Worm (Caenorhabditis elegans) whole organism, L4 larva: ENCODE results near the gene dyla-1.

Experiments
- D1046.2 ChIP-seq: fragments of 200-800 bp; sonication (Bioruptor generic); IDR thresholded peaks from 2 replicates; pipeline ENCODE4 v1.3.6; 2022; ENCODE audit warnings: missing genetic modification characterization, missing compliant biosample characterization
- R02D3.7 ChIP-seq: fragments of 150-350 bp; sonication (generic microtip); optimal IDR thresholded peaks from 3 replicates; lab custom pipeline; 2014; ENCODE audit warnings: missing biosample characterization, missing genetic modification characterization
- T20F7.1 ChIP-seq: fragments of 200-800 bp; sonication (Bioruptor generic); optimal IDR thresholded peaks from 2 replicates; lab custom pipeline; 2018; ENCODE audit warnings: mild to moderate bottlenecking, missing genetic modification characterization, missing compliant biosample characterization
- Y48G9A.11 ChIP-seq: fragments of 200-800 bp; sonication (Bioruptor generic); IDR thresholded peaks from 2 replicates; pipeline ENCODE4 v1.3.6; 2022; ENCODE audit warnings: missing genetic modification reagents, missing genetic modification characterization, missing compliant biosample characterization
- Y5F2A.4 ChIP-seq: fragments of 200-800 bp; sonication (Bioruptor generic); optimal IDR thresholded peaks from 2 replicates; lab custom pipeline; 2018; ENCODE audit warnings: mild to moderate bottlenecking, missing genetic modification characterization, missing compliant biosample characterization
- Y75B8A.6 ChIP-seq: fragments of 200-800 bp; sonication (Bioruptor generic); IDR thresholded peaks from 2 replicates; pipeline ENCODE4 v1.3.6; 2022; ENCODE audit warnings: missing genetic modification reagents, missing genetic modification characterization, missing compliant biosample characterization
- ZK546.5 ChIP-seq, 2 experiments: sonication (generic microtip); optimal IDR thresholded peaks; 2 replicates each; lab custom pipeline; 2017; ENCODE audit warnings: missing biosample characterization in 2 of 2, missing genetic modification characterization in 2 of 2
- aha-1 ChIP-seq: fragments of 150-350 bp; peaks from one replicate; lab custom pipeline; 2014; ENCODE audit warnings: missing biosample characterization, missing genetic modification characterization
- arid-1 ChIP-seq: fragments of 200-800 bp; sonication (Bioruptor generic); conservative IDR thresholded peaks from 2 replicates; pipeline ENCODE4 v1.3.6; 2022; ENCODE audit warnings: missing genetic modification reagents, missing genetic modification characterization, missing compliant biosample characterization
- ceh-44 ChIP-seq: fragments of 200-800 bp; sonication (Bioruptor generic); IDR thresholded peaks from 2 replicates; pipeline ENCODE4 v1.3.6; 2022; ENCODE audit warnings: missing genetic modification reagents, missing genetic modification characterization, missing compliant biosample characterization
- daf-12 ChIP-seq: fragments of 150-350 bp; optimal IDR thresholded peaks from 2 replicates; lab custom pipeline; 2014; ENCODE audit warnings: missing biosample characterization, missing genetic modification reagents, missing genetic modification characterization
- daf-16 ChIP-seq, 3 experiments: sonication (generic microtip); optimal IDR thresholded peaks; 2 replicates each; lab custom pipeline; 2016 to 2017; ENCODE audit warnings: missing genetic modification characterization in 3 of 3, missing genetic modification reagents in 3 of 3, mild to moderate bottlenecking in 2 of 3, missing compliant biosample characterization in 2 of 3, missing biosample characterization in 1 of 3, moderate library complexity in 1 of 3
- daf-19 ChIP-seq: fragments of 200-800 bp; sonication (Bioruptor generic); conservative IDR thresholded peaks from 2 replicates; pipeline ENCODE4 v1.3.6; 2022; ENCODE audit warnings: missing genetic modification characterization, missing compliant biosample characterization
- dmd-6 ChIP-seq: fragments of 200-800 bp; sonication (Bioruptor generic); IDR thresholded peaks from 2 replicates; pipeline ENCODE4 v1.3.6; 2022; ENCODE audit warnings: missing genetic modification reagents, missing genetic modification characterization, missing compliant biosample characterization
- dmd-9 ChIP-seq: fragments of 200-800 bp; sonication (Bioruptor generic); IDR thresholded peaks from 2 replicates; pipeline ENCODE4 v1.3.6; 2022; ENCODE audit warnings: missing genetic modification reagents, missing genetic modification characterization, missing compliant biosample characterization
- dpl-1 ChIP-seq: fragments of 150-350 bp; optimal IDR thresholded peaks from 2 replicates; lab custom pipeline; 2014; ENCODE audit warnings: missing biosample characterization, missing genetic modification reagents, missing genetic modification characterization
- duxl-1 ChIP-seq: sonication (generic microtip); optimal IDR thresholded peaks from 2 replicates; lab custom pipeline; 2016; ENCODE audit warnings: mild to moderate bottlenecking, missing genetic modification characterization, moderate library complexity, missing compliant biosample characterization; ENCODE audit not compliant: poor library complexity
- dve-1 ChIP-seq: sonication (generic microtip); optimal IDR thresholded peaks from 2 replicates; lab custom pipeline; 2017; ENCODE audit warnings: antibody characterized with exemption, mild to moderate bottlenecking, missing genetic modification characterization, missing compliant biosample characterization; ENCODE audit not compliant: insufficient read depth
- egl-27 ChIP-seq: sonication (generic microtip); optimal IDR thresholded peaks from 3 replicates; lab custom pipeline; 2017; ENCODE audit warnings: missing biosample characterization, missing genetic modification reagents, missing genetic modification characterization
- fos-1 ChIP-seq: fragments of 150-350 bp; optimal IDR thresholded peaks from 2 replicates; lab custom pipeline; 2014; ENCODE audit warnings: missing biosample characterization, missing genetic modification characterization
- gei-8 ChIP-seq: fragments of 200-800 bp; sonication (Bioruptor generic); optimal IDR thresholded peaks from 2 replicates; lab custom pipeline; 2018; ENCODE audit warnings: mild to moderate bottlenecking, missing genetic modification characterization, missing compliant biosample characterization
- hlh-11 ChIP-seq: fragments of 200-800 bp; sonication (Bioruptor generic); optimal IDR thresholded peaks from 2 replicates; lab custom pipeline; 2018; ENCODE audit warnings: mild to moderate bottlenecking, missing genetic modification characterization, missing compliant biosample characterization
- lim-7 ChIP-seq: fragments of 200-800 bp; sonication (Bioruptor generic); IDR thresholded peaks from 2 replicates; pipeline ENCODE4 v1.3.6; 2022; ENCODE audit warnings: missing genetic modification characterization, missing compliant biosample characterization
- lin-13 ChIP-seq: fragments of 150-350 bp; optimal IDR thresholded peaks from 2 replicates; lab custom pipeline; 2014; ENCODE audit warnings: missing biosample characterization, missing genetic modification reagents, missing genetic modification characterization
- lin-15B ChIP-seq: fragments of 150-350 bp; sonication (generic microtip); optimal IDR thresholded peaks from 3 replicates; lab custom pipeline; 2014; ENCODE audit warnings: missing biosample characterization, missing genetic modification characterization
- lin-38 ChIP-seq: fragments of 200-800 bp; sonication (Bioruptor generic); IDR thresholded peaks from 2 replicates; pipeline ENCODE4 v1.3.6; 2022; ENCODE audit warnings: missing genetic modification reagents, missing genetic modification characterization, missing compliant biosample characterization
- madf-5 ChIP-seq, 2 experiments: fragments of 200-800 bp; sonication (Bioruptor generic); IDR thresholded peaks; 2 replicates each; pipeline ENCODE4 v1.3.6; 2022; ENCODE audit warnings: missing compliant biosample characterization in 2 of 2, missing genetic modification characterization in 2 of 2
- madf-9 ChIP-seq: fragments of 200-800 bp; sonication (Bioruptor generic); conservative IDR thresholded peaks from 2 replicates; pipeline ENCODE4 v1.3.6; 2022; ENCODE audit warnings: missing genetic modification reagents, missing genetic modification characterization, missing compliant biosample characterization
- nhr-102 ChIP-seq: sonication (generic microtip); optimal IDR thresholded peaks from 2 replicates; lab custom pipeline; 2016; ENCODE audit warnings: mild to moderate bottlenecking, missing genetic modification characterization, moderate library complexity, missing compliant biosample characterization
- nhr-25 ChIP-seq: sonication (generic microtip); optimal IDR thresholded peaks from 2 replicates; lab custom pipeline; 2017; ENCODE audit warnings: missing genetic modification characterization, mild to moderate bottlenecking, missing compliant biosample characterization, antibody characterized with exemption, moderate library complexity, borderline replicate concordance; ENCODE audit not compliant: insufficient read depth
- nhr-41 ChIP-seq: fragments of 200-800 bp; sonication (Bioruptor generic); IDR thresholded peaks from 2 replicates; pipeline ENCODE4 v1.3.6; 2022; ENCODE audit warnings: missing genetic modification reagents, missing genetic modification characterization, missing compliant biosample characterization
- nhr-48 ChIP-seq: sonication (generic microtip); optimal IDR thresholded peaks from 2 replicates; lab custom pipeline; 2016; ENCODE audit warnings: mild to moderate bottlenecking, missing genetic modification characterization, missing compliant biosample characterization
- nhr-76 ChIP-seq: fragments of 150-350 bp; optimal IDR thresholded peaks from 2 replicates; lab custom pipeline; 2014; ENCODE audit warnings: missing biosample characterization, missing genetic modification characterization
- nhr-77 ChIP-seq: fragments of 150-350 bp; optimal IDR thresholded peaks from 2 replicates; lab custom pipeline; 2014; ENCODE audit warnings: missing biosample characterization, missing genetic modification characterization
- php-3 ChIP-seq: fragments of 200-800 bp; sonication (Bioruptor generic); IDR thresholded peaks from 2 replicates; pipeline ENCODE4 v1.3.6; 2022; ENCODE audit warnings: missing genetic modification reagents, missing genetic modification characterization, missing compliant biosample characterization
- saeg-2 ChIP-seq: fragments of 200-800 bp; sonication (Bioruptor generic); IDR thresholded peaks from 2 replicates; pipeline ENCODE4 v1.3.6; 2022; ENCODE audit warnings: missing genetic modification reagents, missing genetic modification characterization, missing compliant biosample characterization
- set-16 ChIP-seq: fragments of 200-800 bp; sonication (Bioruptor generic); IDR thresholded peaks from 2 replicates; pipeline ENCODE4 v1.3.6; 2022; ENCODE audit warnings: missing genetic modification reagents, missing genetic modification characterization, missing compliant biosample characterization
- snpc-1.2 ChIP-seq: fragments of 200-800 bp; sonication (Bioruptor generic); IDR thresholded peaks from 2 replicates; pipeline ENCODE4 v1.3.6; 2022; ENCODE audit warnings: missing genetic modification reagents, missing genetic modification characterization, missing compliant biosample characterization
- spr-1 ChIP-seq: sonication (generic microtip); optimal IDR thresholded peaks from 2 replicates; lab custom pipeline; 2016; ENCODE audit warnings: mild to moderate bottlenecking, missing genetic modification characterization, missing compliant biosample characterization
- unc-130 ChIP-seq: sonication (generic microtip); optimal IDR thresholded peaks from 2 replicates; lab custom pipeline; 2016; ENCODE audit warnings: missing genetic modification reagents, missing genetic modification characterization, missing compliant biosample characterization
- unc-39 ChIP-seq: sonication (generic microtip); optimal IDR thresholded peaks from 2 replicates; lab custom pipeline; 2017; ENCODE audit warnings: missing biosample characterization, missing genetic modification characterization
- vab-7 ChIP-seq: fragments of 200-800 bp; sonication (Bioruptor generic); IDR thresholded peaks from 2 replicates; pipeline ENCODE4 v1.3.6; 2022; ENCODE audit warnings: missing genetic modification reagents, missing genetic modification characterization, missing compliant biosample characterization
- zag-1 ChIP-seq: fragments of 150-350 bp; optimal IDR thresholded peaks from 2 replicates; lab custom pipeline; 2014; ENCODE audit warnings: missing biosample characterization, missing genetic modification characterization
- zfp-2 ChIP-seq: sonication (generic microtip); optimal IDR thresholded peaks from 2 replicates; lab custom pipeline; 2016; ENCODE audit warnings: mild to moderate bottlenecking, missing genetic modification characterization, missing compliant biosample characterization
- zfp-3 ChIP-seq: fragments of 200-800 bp; sonication (Bioruptor generic); conservative IDR thresholded peaks from 2 replicates; pipeline ENCODE4 v1.3.6; 2022; ENCODE audit warnings: missing genetic modification reagents, missing genetic modification characterization, missing compliant biosample characterization
- zip-2 ChIP-seq: fragments of 150-350 bp; optimal IDR thresholded peaks from 2 replicates; lab custom pipeline; 2014; ENCODE audit warnings: missing biosample characterization, missing genetic modification characterization
- ztf-11 ChIP-seq: fragments of 150-350 bp; optimal IDR thresholded peaks from 2 replicates; lab custom pipeline; 2014; ENCODE audit warnings: missing biosample characterization, missing genetic modification characterization
- ztf-7 ChIP-seq: fragments of 150-350 bp; optimal IDR thresholded peaks from 2 replicates; lab custom pipeline; 2014; ENCODE audit warnings: missing biosample characterization, missing genetic modification characterization

The dyla-1 gene

ce11 chrX:16796826-16797225 lies 44.0 kb upstream of the dyla-1 start (continued):
- no peak for TF ChIP-seq unc-39 (tag; lab: Kevin White, UChicago)
- no peak for TF ChIP-seq ztf-11 (tag; lab: Kevin White, UChicago)
- TF ChIP-seq nhr-25 (tag; lab: Kevin White, UChicago): peak; percentile 2
- no peak for TF ChIP-seq ceh-44 (GFP tag; lab: Robert Waterston, UW)
- peak; percentile 42 for TF ChIP-seq duxl-1 (tag; lab: Kevin White, UChicago)
- peak; percentile 7 for TF ChIP-seq ztf-7 (tag; lab: Kevin White, UChicago)
- TF ChIP-seq vab-7 (GFP tag; lab: Robert Waterston, UW): 0 out of 2 replicates have a peak, but pooled peaks have one; percentile 40
- TF ChIP-seq zip-2 (tag; lab: Kevin White, UChicago): peak; percentile 32
- peak; percentile 99 for TF ChIP-seq hlh-11
- TF ChIP-seq nhr-77: peak; percentile 81
- TF ChIP-seq Y5F2A.4 (GFP tag; lab: Kevin White, UChicago): no peak
- no peak for TF ChIP-seq madf-5 (GFP tag; IDR thresholded peaks at IDR 0.05; lab: Robert Waterston, UW)
- TF ChIP-seq dpl-1 (GFP tag; lab: Kevin White, UChicago): peak; percentile 48
- TF ChIP-seq egl-27 (tag; lab: Kevin White, UChicago): peak; percentile 13
- peak; percentile 82 for TF ChIP-seq gei-8 (GFP tag; lab: Kevin White, UChicago)

ce11 chrX:16798621-16799020 lies 42.2 kb upstream of the dyla-1 start:
- TF ChIP-seq R02D3.7 (tag; lab: Kevin White, UChicago): no peak
- no peak for TF ChIP-seq unc-130 (GFP tag; lab: Kevin White, UChicago)
- TF ChIP-seq zfp-2 (tag; lab: Kevin White, UChicago): no peak
- TF ChIP-seq madf-5 (GFP tag; IDR thresholded peaks at IDR 0.05; lab: Robert Waterston, UW): no peak
- no peak for TF ChIP-seq set-16 (GFP tag; lab: Robert Waterston, UW)
- no peak for TF ChIP-seq arid-1 (GFP tag; lab: Robert Waterston, UW)
- no peak for TF ChIP-seq madf-9
- TF ChIP-seq spr-1 (tag; lab: Kevin White, UChicago): no peak
- no peak for TF ChIP-seq nhr-25 (tag; lab: Kevin White, UChicago)
- TF ChIP-seq dmd-6 (GFP tag; lab: Robert Waterston, UW): peak; percentile 34
- TF ChIP-seq zag-1 (tag; lab: Kevin White, UChicago): no peak
- TF ChIP-seq nhr-102: peak; percentile 15
- TF ChIP-seq aha-1 (tag; lab: Kevin White, UChicago): no peak
- no peak for TF ChIP-seq zfp-3
- TF ChIP-seq T20F7.1: peak; percentile 14
- TF ChIP-seq daf-19 (GFP tag; lab: Robert Waterston, UW): no peak
- no peak for TF ChIP-seq saeg-2 (GFP tag; lab: Robert Waterston, UW)
- no peak for TF ChIP-seq daf-12 (tag; lab: Kevin White, UChicago)
- TF ChIP-seq lin-15B (tag; lab: Kevin White, UChicago): no peak
- TF ChIP-seq lin-13: no peak
- TF ChIP-seq dve-1 (tag; lab: Kevin White, UChicago): peak; percentile 28
- no peak for TF ChIP-seq Y48G9A.11 (GFP tag; lab: Robert Waterston, UW)
- TF ChIP-seq lim-7 (GFP tag; lab: Robert Waterston, UW): no peak
- TF ChIP-seq php-3 (GFP tag; lab: Robert Waterston, UW): no peak; the same call in 1 of the 2 replicates
- TF ChIP-seq lin-38 (GFP tag; lab: Robert Waterston, UW): no peak
- no peak for TF ChIP-seq gei-8 (GFP tag; lab: Kevin White, UChicago)
- no peak for TF ChIP-seq fos-1 (tag; lab: Kevin White, UChicago)
- TF ChIP-seq snpc-1.2 (GFP tag; lab: Robert Waterston, UW): no peak
- TF ChIP-seq dmd-9 (GFP tag; lab: Robert Waterston, UW): no peak
- no peak for TF ChIP-seq daf-16 (GFP tag; optimal IDR thresholded peaks at IDR 0.05; lab: Kevin White, UChicago)
- TF ChIP-seq daf-16 (tag; optimal IDR thresholded peaks at IDR 0.05; lab: Kevin White, UChicago): peak; percentile 70
- TF ChIP-seq ZK546.5 (tag; optimal IDR thresholded peaks at IDR 0.05; lab: Kevin White, UChicago): no peak
- no peak for TF ChIP-seq nhr-76
- TF ChIP-seq ceh-44 (GFP tag; lab: Robert Waterston, UW): no peak
- no peak for TF ChIP-seq vab-7 (GFP tag; lab: Robert Waterston, UW)
- TF ChIP-seq nhr-48 (tag; lab: Kevin White, UChicago): no peak
- no peak for TF ChIP-seq D1046.2 (GFP tag; lab: Robert Waterston, UW)
- TF ChIP-seq unc-39 (tag; lab: Kevin White, UChicago): no peak
- no peak for TF ChIP-seq nhr-41 (GFP tag; lab: Robert Waterston, UW)
- TF ChIP-seq Y75B8A.6: no peak
